Fruit fly (Drosophila melanogaster) whole organism, embryonic: ENCODE results near the gene eys.

Source experiments
- Atf3 ChIP-seq: fragments of 200-800 bp; sonication (Bioruptor generic); optimal IDR thresholded peaks from 3 replicates; lab custom pipeline; 2016; ENCODE audit warnings: missing biosample characterization, missing genetic modification characterization
- Atf6 ChIP-seq: fragments of 200-800 bp; sonication (Bioruptor generic); IDR thresholded peaks from 2 replicates; pipeline ENCODE4 v1.3.6; 2022; ENCODE audit warnings: missing biosample characterization, missing genetic modification characterization
- B-H1 ChIP-seq: fragments of 200-800 bp; sonication (Bioruptor generic); IDR thresholded peaks from 3 replicates; pipeline ENCODE4 v1.3.6; 2022; ENCODE audit warnings: missing biosample characterization, missing genetic modification characterization
- C15 ChIP-seq: fragments of 200-800 bp; sonication (Bioruptor generic); IDR thresholded peaks from 3 replicates; pipeline ENCODE4 v1.3.6; 2022; ENCODE audit warnings: missing biosample characterization, missing genetic modification characterization
- CG11247 ChIP-seq: fragments of 200-800 bp; sonication (Bioruptor generic); IDR thresholded peaks from 2 replicates; pipeline ENCODE4 v1.3.6; 2022; ENCODE audit warnings: missing biosample characterization, missing genetic modification characterization
- CG12744 ChIP-seq: fragments of 200-800 bp; sonication (Bioruptor generic); optimal IDR thresholded peaks from 2 replicates; lab custom pipeline; 2016; ENCODE audit warnings: missing biosample characterization, missing genetic modification characterization
- CG1832 ChIP-seq: fragments of 200-800 bp; sonication (Bioruptor generic); optimal IDR thresholded peaks from 2 replicates; lab custom pipeline; 2017; ENCODE audit warnings: missing biosample characterization, mild to moderate bottlenecking, missing genetic modification characterization, inconsistent platforms
- CG30403 ChIP-seq: fragments of 200-800 bp; sonication (Bioruptor generic); optimal IDR thresholded peaks from 3 replicates; lab custom pipeline; 2016; ENCODE audit warnings: missing biosample characterization, missing genetic modification characterization
- CG31365 ChIP-seq: fragments of 200-800 bp; sonication (Bioruptor generic); optimal IDR thresholded peaks from 2 replicates; lab custom pipeline; 2018; ENCODE audit warnings: missing biosample characterization, mild to moderate bottlenecking, missing genetic modification characterization
- CG34422 ChIP-seq: fragments of 200-800 bp; sonication (Bioruptor generic); IDR thresholded peaks from 3 replicates; pipeline ENCODE4 v1.3.6; 2022; ENCODE audit warnings: missing biosample characterization, missing genetic modification characterization
- CG42726 ChIP-seq: fragments of 200-800 bp; sonication (Bioruptor generic); IDR thresholded peaks from 2 replicates; pipeline ENCODE4 v1.3.6; 2022; ENCODE audit warnings: missing biosample characterization, missing genetic modification characterization; ENCODE audit not compliant: partially characterized antibody
- CG7963 ChIP-seq: fragments of 200-800 bp; sonication (Bioruptor generic); IDR thresholded peaks from 3 replicates; pipeline ENCODE4 v1.3.6; 2022; ENCODE audit warnings: missing biosample characterization, missing genetic modification characterization; ENCODE audit not compliant: partially characterized antibody
- CG9437 ChIP-seq: fragments of 200-800 bp; sonication (Bioruptor generic); optimal IDR thresholded peaks from 2 replicates; lab custom pipeline; 2018; ENCODE audit warnings: missing biosample characterization, mild to moderate bottlenecking, missing genetic modification characterization
- CG9817 ChIP-seq: fragments of 200-800 bp; sonication (Bioruptor generic); optimal IDR thresholded peaks from 2 replicates; lab custom pipeline; 2018; ENCODE audit warnings: missing biosample characterization, mild to moderate bottlenecking, missing genetic modification characterization, moderate library complexity
- CG9932 ChIP-seq: fragments of 200-800 bp; sonication (Bioruptor generic); IDR thresholded peaks from 2 replicates; pipeline ENCODE4 v1.3.6; 2022; ENCODE audit warnings: missing biosample characterization, missing genetic modification characterization
- Doc2 ChIP-seq: fragments of 200-800 bp; sonication (Bioruptor generic); IDR thresholded peaks from 2 replicates; pipeline ENCODE4 v1.3.6; 2022; ENCODE audit warnings: missing biosample characterization, missing genetic modification characterization
- Doc3 ChIP-seq: fragments of 200-800 bp; sonication (Bioruptor generic); IDR thresholded peaks from 3 replicates; pipeline ENCODE4 v1.3.6; 2022; ENCODE audit warnings: missing biosample characterization, missing genetic modification characterization; ENCODE audit not compliant: partially characterized antibody
- Fer3 ChIP-seq: fragments of 200-800 bp; sonication (Bioruptor generic); optimal IDR thresholded peaks from 2 replicates; lab custom pipeline; 2018; ENCODE audit warnings: missing biosample characterization, mild to moderate bottlenecking, missing genetic modification characterization, moderate library complexity
- HHEX ChIP-seq: fragments of 200-800 bp; sonication (Bioruptor generic); optimal IDR thresholded peaks from 3 replicates; lab custom pipeline; 2017; ENCODE audit warnings: missing biosample characterization, mild to moderate bottlenecking, missing genetic modification characterization, missing genetic modification reagents
- HLH54F ChIP-seq: fragments of 200-800 bp; sonication (Bioruptor generic); optimal IDR thresholded peaks from 3 replicates; lab custom pipeline; 2016; ENCODE audit warnings: missing biosample characterization, missing genetic modification characterization
- HLHmδ ChIP-seq: fragments of 200-800 bp; sonication (Bioruptor generic); optimal IDR thresholded peaks from 2 replicates; lab custom pipeline; 2018; ENCODE audit warnings: missing biosample characterization, mild to moderate bottlenecking, missing genetic modification characterization, moderate library complexity
- HmgD ChIP-seq: fragments of 200-800 bp; sonication (Bioruptor generic); optimal IDR thresholded peaks from 3 replicates; lab custom pipeline; 2016; ENCODE audit warnings: missing biosample characterization, missing genetic modification characterization
- Hr39 ChIP-seq: fragments of >200 bp; optimal IDR thresholded peaks from 2 replicates; lab custom pipeline; 2017
- Jarid2 ChIP-seq: fragments of 200-800 bp; sonication (Bioruptor generic); optimal IDR thresholded peaks from 3 replicates; lab custom pipeline; 2017; ENCODE audit warnings: mild to moderate bottlenecking, missing biosample characterization, missing genetic modification reagents, missing genetic modification characterization
- Lim3 ChIP-seq: fragments of 200-800 bp; sonication (Bioruptor generic); IDR thresholded peaks from 2 replicates; pipeline ENCODE4 v1.3.6; 2022; ENCODE audit warnings: missing biosample characterization, missing genetic modification characterization
- MBD-R2 ChIP-seq: fragments of 200-800 bp; sonication (Bioruptor generic); IDR thresholded peaks from 2 replicates; pipeline ENCODE4 v1.3.6; 2022; ENCODE audit warnings: missing biosample characterization, missing genetic modification characterization
- Med ChIP-seq: fragments of 200-800 bp; sonication (Bioruptor generic); peaks from one replicate; lab custom pipeline; 2016; ENCODE audit warnings: missing biosample characterization, missing genetic modification characterization, mild to moderate bottlenecking, inconsistent platforms, moderate library complexity
- Mrtf ChIP-seq: fragments of 200-800 bp; sonication (Bioruptor generic); IDR thresholded peaks from 3 replicates; pipeline ENCODE4 v1.3.6; 2022; ENCODE audit warnings: missing biosample characterization, missing genetic modification characterization
- Spps ChIP-seq: fragments of 200-800 bp; sonication (Bioruptor generic); optimal IDR thresholded peaks from 2 replicates; lab custom pipeline; 2018; ENCODE audit warnings: missing biosample characterization, mild to moderate bottlenecking, missing genetic modification characterization
- TFAM ChIP-seq: fragments of 200-800 bp; sonication (Bioruptor generic); optimal IDR thresholded peaks from 2 replicates; lab custom pipeline; 2017; ENCODE audit warnings: missing biosample characterization, missing genetic modification characterization, inconsistent platforms
- Tbp ChIP-seq: fragments of >200 bp; optimal IDR thresholded peaks from 2 replicates; lab custom pipeline; 2018; ENCODE audit warnings: missing biosample characterization, missing genetic modification characterization
- ap ChIP-seq: fragments of 200-800 bp; sonication (Bioruptor generic); IDR thresholded peaks from 2 replicates; pipeline ENCODE4 v1.3.6; 2022; ENCODE audit warnings: missing biosample characterization, missing genetic modification characterization
- bsh ChIP-seq, 2 experiments: fragments of 200-800 bp; sonication (Bioruptor generic); optimal IDR thresholded peaks; 2 replicates each; lab custom pipeline; 2017 to 2018; ENCODE audit warnings: mild to moderate bottlenecking in 2 of 2, missing biosample characterization in 2 of 2, missing genetic modification characterization in 2 of 2, moderate library complexity in 1 of 2
- crol ChIP-seq: fragments of 200-800 bp; sonication (Bioruptor generic); IDR thresholded peaks from 2 replicates; pipeline ENCODE4 v1.3.6; 2022; ENCODE audit warnings: missing biosample characterization, missing genetic modification characterization
- crp ChIP-seq, 2 experiments: fragments of 200-800 bp; sonication (Bioruptor generic); optimal IDR thresholded peaks; 2 replicates in 1 of 2; 3 replicates in 1 of 2; lab custom pipeline; 2017; ENCODE audit warnings: missing biosample characterization in 2 of 2, missing genetic modification characterization in 2 of 2, mild to moderate bottlenecking in 1 of 2, moderate library complexity in 1 of 2
- cwo ChIP-seq: fragments of 200-800 bp; sonication (Bioruptor generic); optimal IDR thresholded peaks from 3 replicates; lab custom pipeline; 2017; ENCODE audit warnings: missing biosample characterization, missing genetic modification characterization, mild to moderate bottlenecking, moderate library complexity, missing genetic modification reagents
- fd102C ChIP-seq: fragments of 200-800 bp; sonication (Bioruptor generic); optimal IDR thresholded peaks from 2 replicates; lab custom pipeline; 2018; ENCODE audit warnings: missing biosample characterization, mild to moderate bottlenecking, missing genetic modification characterization, moderate library complexity
- fd3F ChIP-seq: fragments of 200-800 bp; sonication (Bioruptor generic); optimal IDR thresholded peaks from 2 replicates; lab custom pipeline; 2018; ENCODE audit warnings: missing biosample characterization, mild to moderate bottlenecking, missing genetic modification characterization, moderate library complexity
- grn ChIP-seq: fragments of 200-800 bp; sonication (Bioruptor generic); optimal IDR thresholded peaks from 3 replicates; lab custom pipeline; 2017; ENCODE audit warnings: missing biosample characterization, missing genetic modification characterization
- gsb ChIP-seq: fragments of 200-800 bp; sonication (Bioruptor generic); IDR thresholded peaks from 2 replicates; pipeline ENCODE4 v1.3.6; 2022; ENCODE audit warnings: missing biosample characterization, missing genetic modification characterization
- gsb-n ChIP-seq: fragments of 200-800 bp; sonication (Bioruptor generic); optimal IDR thresholded peaks from 3 replicates; lab custom pipeline; 2018; ENCODE audit warnings: missing biosample characterization, mild to moderate bottlenecking, missing genetic modification characterization
- hth ChIP-seq: fragments of >200 bp; optimal IDR thresholded peaks from 2 replicates; lab custom pipeline; 2017; ENCODE audit warnings: inconsistent platforms
- luna ChIP-seq: fragments of 200-800 bp; sonication (Bioruptor generic); optimal IDR thresholded peaks from 2 replicates; lab custom pipeline; 2016; ENCODE audit warnings: missing biosample characterization, missing genetic modification characterization
- mam ChIP-seq: fragments of 200-800 bp; sonication (Bioruptor generic); optimal IDR thresholded peaks from 3 replicates; lab custom pipeline; 2016; ENCODE audit warnings: missing biosample characterization, missing genetic modification characterization
- nerfin-2 ChIP-seq: fragments of 200-800 bp; sonication (Bioruptor generic); IDR thresholded peaks from 2 replicates; pipeline ENCODE4 v1.3.6; 2022; ENCODE audit warnings: missing biosample characterization, missing genetic modification characterization; ENCODE audit not compliant: partially characterized antibody
- phol ChIP-seq: fragments of 200-800 bp; sonication (Bioruptor generic); optimal IDR thresholded peaks from 3 replicates; lab custom pipeline; 2018; ENCODE audit warnings: missing biosample characterization, mild to moderate bottlenecking, missing genetic modification characterization, moderate library complexity
- psq ChIP-seq: fragments of 200-800 bp; sonication (Bioruptor generic); optimal IDR thresholded peaks from 2 replicates; lab custom pipeline; 2017; ENCODE audit warnings: missing biosample characterization, missing genetic modification characterization
- toy ChIP-seq: fragments of 200-800 bp; sonication (Bioruptor generic); IDR thresholded peaks from 2 replicates; pipeline ENCODE4 v1.3.6; 2022; ENCODE audit warnings: missing biosample characterization, missing genetic modification characterization
- tx ChIP-seq: fragments of 200-800 bp; sonication (Bioruptor generic); optimal IDR thresholded peaks from 2 replicates; lab custom pipeline; 2016; ENCODE audit warnings: missing biosample characterization, missing genetic modification characterization
- z ChIP-seq: fragments of 200-800 bp; sonication (Bioruptor generic); IDR thresholded peaks from 3 replicates; pipeline ENCODE4 v1.3.6; 2022; ENCODE audit warnings: missing biosample characterization, missing genetic modification characterization
- zfh2 ChIP-seq: fragments of 200-800 bp; sonication (Bioruptor generic); optimal IDR thresholded peaks from 2 replicates; lab custom pipeline; 2016; ENCODE audit warnings: missing biosample characterization, missing genetic modification characterization

The eys gene

dm6 chr2L:2380805-2381204 is 69.3 kb downstream of the eys start, which contains the start of gene Eogt (continued):
- TF ChIP-seq bsh (GFP tag; optimal IDR thresholded peaks at IDR 0.05; lab: Kevin White, UChicago) (peak in 1 of 2 experiments; percentile 96), Mrtf (GFP tag; lab: Robert Waterston, UW) (peak; percentile 91), Med (GFP tag; lab: Kevin White, UChicago) (peak; percentile 95), HLHmδ (GFP tag; lab: Kevin White, UChicago) (no peak), MBD-R2 (GFP tag; lab: Robert Waterston, UW) (peak; percentile 95), Tbp (GFP tag; lab: Kevin White, UChicago) (no peak), CG9437 (GFP tag; lab: Kevin White, UChicago) (peak; percentile 84), CG30403 (GFP tag; lab: Kevin White, UChicago) (peak; percentile 94), gsb-n (tag; lab: Kevin White, UChicago) (peak; percentile 94), CG12744 (GFP tag; lab: Kevin White, UChicago) (peak; percentile 68), cwo (GFP tag; lab: Kevin White, UChicago) (peak; percentile 70), CG9932 (GFP tag; lab: Robert Waterston, UW) (peak; percentile 95), luna (GFP tag; lab: Kevin White, UChicago) (no peak), CG11247 (GFP tag; lab: Robert Waterston, UW) (peak; percentile 92), CG42726 (no peak), Jarid2 (GFP tag; lab: Kevin White, UChicago) (peak; percentile 47), tx (GFP tag; lab: Kevin White, UChicago) (peak; percentile 37), HHEX (GFP tag; lab: Kevin White, UChicago) (peak; percentile 80), mam (peak; percentile 83), Atf6 (GFP tag; lab: Robert Waterston, UW) (peak; percentile 94), Fer3 (peak; percentile 89), fd3F (GFP tag; lab: Kevin White, UChicago) (peak; percentile 90), Lim3 (peak; percentile 84), CG9817 (tag; lab: Kevin White, UChicago) (peak; percentile 93), hth (lab: Kevin White, UChicago) (no peak), Doc3 (GFP tag; lab: Robert Waterston, UW) (no peak), B-H1 (GFP tag; lab: Robert Waterston, UW) (peak; percentile 96), crol (GFP tag; lab: Robert Waterston, UW) (peak; percentile 54; the same call in 1 of the 2 replicates), Doc2 (0 out of 2 replicates have a peak, but pooled peaks have one; percentile 67), Spps (tag; lab: Kevin White, UChicago) (peak; percentile 85), fd102C (GFP tag; lab: Kevin White, UChicago) (peak; percentile 69), CG7963 (GFP tag; lab: Robert Waterston, UW) (no peak), CG31365 (tag; lab: Kevin White, UChicago) (peak; percentile 49), CG1832 (GFP tag; lab: Kevin White, UChicago) (no peak), HLH54F (peak; percentile 67), gsb (GFP tag; lab: Robert Waterston, UW) (peak; percentile 92), phol (peak; percentile 94), C15 (GFP tag; lab: Robert Waterston, UW) (peak; percentile 71; the same call in 1 of the 3 replicates), z (GFP tag; lab: Robert Waterston, UW) (peak; percentile 74; the same call in 2 of the 3 replicates), ap (GFP tag; lab: Robert Waterston, UW) (peak; percentile 96), HmgD (GFP tag; lab: Kevin White, UChicago) (peak; percentile 21), zfh2 (peak; percentile 78), grn (no peak), toy (GFP tag; lab: Robert Waterston, UW) (peak; percentile 88), Hr39 (no peak), nerfin-2 (GFP tag; lab: Robert Waterston, UW) (no peak), CG34422 (GFP tag; lab: Robert Waterston, UW) (peak; percentile 98), Atf3 (peak; percentile 64), TFAM (GFP tag; lab: Kevin White, UChicago) (peak; percentile 41), crp (GFP tag; optimal IDR thresholded peaks at IDR 0.05; lab: Kevin White, UChicago) (peak in 1 of 2 experiments; percentile 64), psq (GFP tag; lab: Kevin White, UChicago) (peak; percentile 77)
